Fruit fly (Drosophila melanogaster) whole organism, embryonic: ENCODE results near the gene Hsp70Ba.

ENCODE experiments used
- Abd-B ChIP-seq: fragments of 200-800 bp; sonication (Bioruptor generic); optimal IDR thresholded peaks from 2 replicates; lab custom pipeline; 2018; ENCODE audit warnings: missing biosample characterization, mild to moderate bottlenecking, missing genetic modification characterization, moderate library complexity
- CG10209 ChIP-seq: fragments of 200-800 bp; sonication (Bioruptor generic); optimal IDR thresholded peaks from 3 replicates; lab custom pipeline; 2017; ENCODE audit warnings: missing biosample characterization, mild to moderate bottlenecking, missing genetic modification characterization, missing genetic modification reagents
- CG12104 ChIP-seq: fragments of 200-800 bp; sonication (Bioruptor generic); optimal IDR thresholded peaks from 3 replicates; lab custom pipeline; 2016; ENCODE audit warnings: missing biosample characterization, missing genetic modification characterization
- CG12391 ChIP-seq: fragments of 200-800 bp; sonication (Bioruptor generic); optimal IDR thresholded peaks from 3 replicates; lab custom pipeline; 2018; ENCODE audit warnings: missing biosample characterization, mild to moderate bottlenecking, missing genetic modification characterization, moderate library complexity
- CG14441 ChIP-seq: fragments of 200-800 bp; sonication (Bioruptor generic); IDR thresholded peaks from 2 replicates; pipeline ENCODE4 v1.3.6; 2022; ENCODE audit warnings: missing biosample characterization, missing genetic modification characterization
- CG15601 ChIP-seq: fragments of 200-800 bp; sonication (Bioruptor generic); optimal IDR thresholded peaks from 3 replicates; lab custom pipeline; 2019; ENCODE audit warnings: missing biosample characterization, mild to moderate bottlenecking, missing genetic modification characterization, moderate library complexity
- CG1603 ChIP-seq: fragments of 200-800 bp; sonication (Bioruptor generic); optimal IDR thresholded peaks from 2 replicates; lab custom pipeline; 2019; ENCODE audit warnings: missing biosample characterization, mild to moderate bottlenecking, missing genetic modification characterization, moderate library complexity
- CG16779 ChIP-seq: fragments of 200-800 bp; sonication (Bioruptor generic); IDR thresholded peaks from 2 replicates; pipeline ENCODE4 v1.3.6; 2022; ENCODE audit warnings: missing biosample characterization, missing genetic modification characterization
- CG17186 ChIP-seq: fragments of 200-800 bp; sonication (Bioruptor generic); optimal IDR thresholded peaks from 3 replicates; lab custom pipeline; 2017; ENCODE audit warnings: missing biosample characterization, missing genetic modification reagents, missing genetic modification characterization
- CG17361 ChIP-seq: fragments of 200-800 bp; sonication (Bioruptor generic); IDR thresholded peaks from 3 replicates; pipeline ENCODE4 v1.3.6; 2022; ENCODE audit warnings: missing biosample characterization, missing genetic modification characterization
- CG32532 ChIP-seq: fragments of 200-800 bp; sonication (Bioruptor generic); IDR thresholded peaks from 2 replicates; pipeline ENCODE4 v1.3.6; 2022; ENCODE audit warnings: missing biosample characterization, missing genetic modification characterization
- CG34376 ChIP-seq: fragments of 200-800 bp; sonication (Bioruptor generic); optimal IDR thresholded peaks from 2 replicates; lab custom pipeline; 2018; ENCODE audit warnings: missing biosample characterization, mild to moderate bottlenecking, missing genetic modification characterization
- CG3995 ChIP-seq: fragments of 200-800 bp; sonication (Bioruptor generic); optimal IDR thresholded peaks from 3 replicates; lab custom pipeline; 2016; ENCODE audit warnings: missing biosample characterization, missing genetic modification characterization
- CG4424 ChIP-seq: fragments of 200-800 bp; sonication (Bioruptor generic); optimal IDR thresholded peaks from 3 replicates; lab custom pipeline; 2016; ENCODE audit warnings: missing biosample characterization, missing genetic modification characterization
- CG4730 ChIP-seq: fragments of 200-800 bp; sonication (Bioruptor generic); IDR thresholded peaks from 2 replicates; pipeline ENCODE4 v1.3.6; 2022; ENCODE audit warnings: missing biosample characterization, missing genetic modification characterization
- CG6791 ChIP-seq: fragments of 200-800 bp; sonication (Bioruptor generic); IDR thresholded peaks from 3 replicates; pipeline ENCODE4 v1.3.6; 2022; ENCODE audit warnings: missing biosample characterization, missing genetic modification characterization; ENCODE audit not compliant: partially characterized antibody
- CG8924 ChIP-seq: fragments of 200-800 bp; optimal IDR thresholded peaks from 3 replicates; lab custom pipeline; 2019; ENCODE audit warnings: missing biosample characterization, mild to moderate bottlenecking, missing genetic modification characterization, moderate library complexity
- CG9437 ChIP-seq: fragments of 200-800 bp; sonication (Bioruptor generic); optimal IDR thresholded peaks from 2 replicates; lab custom pipeline; 2018; ENCODE audit warnings: missing biosample characterization, mild to moderate bottlenecking, missing genetic modification characterization
- CG9797 ChIP-seq: fragments of 200-800 bp; sonication (Bioruptor generic); optimal IDR thresholded peaks from 3 replicates; lab custom pipeline; 2018; ENCODE audit warnings: missing biosample characterization, mild to moderate bottlenecking, missing genetic modification characterization
- Dad ChIP-seq: fragments of 200-800 bp; sonication (Bioruptor generic); optimal IDR thresholded peaks from 3 replicates; lab custom pipeline; 2016; ENCODE audit warnings: missing biosample characterization, missing genetic modification characterization
- Ets97D ChIP-seq: fragments of 200-800 bp; sonication (Bioruptor generic); optimal IDR thresholded peaks from 3 replicates; lab custom pipeline; 2016; ENCODE audit warnings: missing biosample characterization, missing genetic modification characterization
- Fer2 ChIP-seq: fragments of 200-800 bp; sonication (Bioruptor generic); optimal IDR thresholded peaks from 2 replicates; lab custom pipeline; 2018; ENCODE audit warnings: missing biosample characterization, mild to moderate bottlenecking, missing genetic modification characterization, moderate library complexity
- HLHmδ ChIP-seq: fragments of 200-800 bp; sonication (Bioruptor generic); optimal IDR thresholded peaks from 2 replicates; lab custom pipeline; 2018; ENCODE audit warnings: missing biosample characterization, mild to moderate bottlenecking, missing genetic modification characterization, moderate library complexity
- Hr51 ChIP-seq, 2 experiments: fragments of 200-800 bp; sonication (Bioruptor generic); optimal IDR thresholded peaks; 2 replicates in 1 of 2; 3 replicates in 1 of 2; lab custom pipeline; 2016 to 2018; ENCODE audit warnings: missing biosample characterization in 2 of 2, missing genetic modification characterization in 2 of 2, mild to moderate bottlenecking in 1 of 2, moderate library complexity in 1 of 2
- Hsf ChIP-seq: fragments of 200-800 bp; sonication (Bioruptor generic); optimal IDR thresholded peaks from 3 replicates; lab custom pipeline; 2016; ENCODE audit warnings: missing biosample characterization, missing genetic modification characterization
- Nf-YC ChIP-seq: fragments of 200-800 bp; optimal IDR thresholded peaks from 3 replicates; lab custom pipeline; 2019; ENCODE audit warnings: missing biosample characterization, mild to moderate bottlenecking, missing genetic modification characterization, moderate library complexity
- Sry-δ ChIP-seq: fragments of 200-800 bp; sonication (Bioruptor generic); optimal IDR thresholded peaks from 2 replicates; lab custom pipeline; 2016; ENCODE audit warnings: missing biosample characterization, missing genetic modification characterization
- Tbp ChIP-seq: fragments of >200 bp; optimal IDR thresholded peaks from 2 replicates; lab custom pipeline; 2018; ENCODE audit warnings: missing biosample characterization, missing genetic modification characterization
- Usf ChIP-seq: fragments of 200-800 bp; sonication (Bioruptor generic); optimal IDR thresholded peaks from 2 replicates; lab custom pipeline; 2017; ENCODE audit warnings: missing genotype, missing biosample characterization, missing genetic modification characterization
- Xrp1 ChIP-seq: fragments of 200-800 bp; sonication (Bioruptor generic); IDR thresholded peaks from 2 replicates; pipeline ENCODE4 v1.3.6; 2022; ENCODE audit warnings: missing biosample characterization, missing genetic modification characterization
- YL-1 ChIP-seq: fragments of 200-800 bp; sonication (Bioruptor generic); optimal IDR thresholded peaks from 3 replicates; lab custom pipeline; 2017; ENCODE audit warnings: missing biosample characterization, mild to moderate bottlenecking, missing genetic modification characterization
- ci ChIP-seq: fragments of 200-800 bp; sonication (Bioruptor generic); IDR thresholded peaks from 3 replicates; pipeline ENCODE4 v1.3.6; 2022; ENCODE audit warnings: missing biosample characterization, missing genetic modification characterization
- dysf ChIP-seq: fragments of 200-800 bp; sonication (Bioruptor generic); IDR thresholded peaks from 3 replicates; pipeline ENCODE4 v1.3.6; 2022; ENCODE audit warnings: missing biosample characterization, missing genetic modification characterization
- eve ChIP-seq, 2 experiments: fragments of >200 bp; optimal IDR thresholded peaks; 2 replicates each; lab custom pipeline; 2017; ENCODE audit warnings: missing biosample characterization in 2 of 2, missing genetic modification characterization in 2 of 2
- gfzf ChIP-seq: fragments of 200-800 bp; sonication (Bioruptor generic); optimal IDR thresholded peaks from 2 replicates; lab custom pipeline; 2016; ENCODE audit warnings: missing biosample characterization, mild to moderate bottlenecking, missing genetic modification characterization, moderate library complexity
- hbn ChIP-seq: fragments of 200-800 bp; sonication (Bioruptor generic); IDR thresholded peaks from 2 replicates; pipeline ENCODE4 v1.3.6; 2022; ENCODE audit warnings: missing biosample characterization, missing genetic modification characterization; ENCODE audit not compliant: partially characterized antibody
- lola ChIP-seq, 3 experiments: fragments of >200 bp in 2 of 3; fragments of 200-800 bp in 1 of 3; sonication (Bioruptor generic) in 1 of 3; optimal IDR thresholded peaks; 2 replicates each; lab custom pipeline; 2017 to 2019; ENCODE audit warnings: missing biosample characterization in 3 of 3, missing genetic modification characterization in 3 of 3, mild to moderate bottlenecking in 1 of 3, moderate library complexity in 1 of 3
- oc ChIP-seq: fragments of 200-800 bp; sonication (Bioruptor generic); optimal IDR thresholded peaks from 2 replicates; lab custom pipeline; 2018; ENCODE audit warnings: missing biosample characterization, mild to moderate bottlenecking, missing genetic modification characterization, moderate library complexity
- org-1 ChIP-seq: fragments of 200-800 bp; sonication (Bioruptor generic); optimal IDR thresholded peaks from 2 replicates; lab custom pipeline; 2017; ENCODE audit warnings: missing biosample characterization, missing genetic modification characterization
- pho ChIP-seq: fragments of 200-800 bp; sonication (Bioruptor generic); optimal IDR thresholded peaks from 2 replicates; lab custom pipeline; 2016; ENCODE audit warnings: missing biosample characterization, missing genetic modification characterization
- pum ChIP-seq: fragments of 200-800 bp; sonication (Bioruptor generic); optimal IDR thresholded peaks from 2 replicates; lab custom pipeline; 2016; ENCODE audit warnings: missing biosample characterization, missing genetic modification characterization
- pzg ChIP-seq: fragments of 200-800 bp; sonication (Bioruptor generic); optimal IDR thresholded peaks from 3 replicates; lab custom pipeline; 2018; ENCODE audit warnings: missing biosample characterization, mild to moderate bottlenecking, missing genetic modification characterization, moderate library complexity
- row ChIP-seq: fragments of 200-800 bp; sonication (Bioruptor generic); IDR thresholded peaks from 3 replicates; pipeline ENCODE4 v1.3.6; 2022; ENCODE audit warnings: missing biosample characterization, missing genetic modification characterization
- salm ChIP-seq: fragments of 200-800 bp; sonication (Bioruptor generic); optimal IDR thresholded peaks from 2 replicates; lab custom pipeline; 2018; ENCODE audit warnings: missing biosample characterization, mild to moderate bottlenecking, missing genetic modification characterization
- sug ChIP-seq: fragments of 200-800 bp; optimal IDR thresholded peaks from 2 replicates; lab custom pipeline; 2019; ENCODE audit warnings: missing biosample characterization, mild to moderate bottlenecking, missing genetic modification characterization, moderate library complexity
- twi ChIP-seq: fragments of 200-800 bp; optimal IDR thresholded peaks from 2 replicates; lab custom pipeline; 2019; ENCODE audit warnings: missing biosample characterization, mild to moderate bottlenecking, missing genetic modification characterization, moderate library complexity
- unpg ChIP-seq: fragments of 200-800 bp; sonication (Bioruptor generic); optimal IDR thresholded peaks from 3 replicates; lab custom pipeline; 2018; ENCODE audit warnings: missing biosample characterization, mild to moderate bottlenecking, missing genetic modification characterization, moderate library complexity
- zen ChIP-seq: fragments of 200-800 bp; sonication (Bioruptor generic); optimal IDR thresholded peaks from 3 replicates; lab custom pipeline; 2018; ENCODE audit warnings: missing biosample characterization, mild to moderate bottlenecking, missing genetic modification characterization, moderate library complexity

The Hsp70Ba gene

dm6 chr3R:12425510-12426309 lies 41.9 kb downstream of the Hsp70Ba start, which contains the start of gene Pp1-87B (continued):
- TF ChIP-seq Xrp1 (no peak), CG17186 (peak; percentile 54), Fer2 (tag; lab: Kevin White, UChicago) (no peak), CG16779 (GFP tag; lab: Robert Waterston, UW) (no peak), CG34376 (GFP tag; lab: Kevin White, UChicago) (peak; percentile 9), dysf (GFP tag; lab: Robert Waterston, UW) (0 out of 3 replicates have a peak, but pooled peaks have one; percentile 7), pho (GFP tag; lab: Kevin White, UChicago) (no peak), CG32532 (no peak), twi (tag; lab: Kevin White, UChicago) (peak; percentile 28), CG9437 (peak; percentile 37), sug (peak; percentile 55), Sry-δ (GFP tag; lab: Kevin White, UChicago) (peak; percentile 75), YL-1 (GFP tag; lab: Kevin White, UChicago) (peak; percentile 86), eve (GFP tag; optimal IDR thresholded peaks at IDR 0.05; lab: Kevin White, UChicago) (no peak), hbn (0 out of 2 replicates have a peak, but pooled peaks have one; percentile 28), Hr51 (GFP tag; optimal IDR thresholded peaks at IDR 0.05; lab: Kevin White, UChicago) (no peak), zen (tag; lab: Kevin White, UChicago) (peak; percentile 38), CG10209 (GFP tag; lab: Kevin White, UChicago) (peak; percentile 18), Nf-YC (peak; percentile 46), pzg (GFP tag; lab: Kevin White, UChicago) (peak; percentile 77), Ets97D (GFP tag; lab: Kevin White, UChicago) (peak; percentile 94), CG3995 (GFP tag; lab: Kevin White, UChicago) (peak; percentile 38), gfzf (GFP tag; lab: Kevin White, UChicago) (peak; percentile 17), lola (GFP tag; optimal IDR thresholded peaks at IDR 0.05; lab: Kevin White, UChicago) (peak in 1 of 3 experiments; percentile 28), unpg (no peak), Tbp (peak; percentile 21), row (GFP tag; lab: Robert Waterston, UW) (0 out of 3 replicates have a peak, but pooled peaks have one; percentile 10), ci (GFP tag; lab: Robert Waterston, UW) (0 out of 3 replicates have a peak, but pooled peaks have one; percentile 5), CG4730 (GFP tag; lab: Robert Waterston, UW) (no peak), CG12391 (peak; percentile 20), CG4424 (GFP tag; lab: Kevin White, UChicago) (peak; percentile 8), org-1 (GFP tag; lab: Kevin White, UChicago) (no peak), CG14441 (GFP tag; lab: Robert Waterston, UW) (no peak), CG15601 (no peak), Dad (GFP tag; lab: Kevin White, UChicago) (no peak), salm (tag; lab: Kevin White, UChicago) (no peak), CG6791 (GFP tag; lab: Robert Waterston, UW) (peak; percentile 55; the same call in 2 of the 3 replicates), Hsf (GFP tag; lab: Kevin White, UChicago) (peak; percentile 13), CG12104 (peak; percentile 36), CG8924 (peak; percentile 43), HLHmδ (GFP tag; lab: Kevin White, UChicago) (peak; percentile 61), pum (peak; percentile 37), Abd-B (GFP tag; lab: Kevin White, UChicago) (peak; percentile 30), Usf (GFP tag; lab: Kevin White, UChicago) (peak; percentile 29), CG9797 (GFP tag; lab: Kevin White, UChicago) (peak; percentile 49), CG1603 (tag; lab: Kevin White, UChicago) (peak; percentile 19), oc (tag; lab: Kevin White, UChicago) (no peak), CG17361 (GFP tag; lab: Robert Waterston, UW) (peak; percentile 80)
